Worm (Caenorhabditis elegans): ENCODE results near the gene hmgr-1.

ce11 chrIII:7319390-7319789 is 39.9 kb upstream of the hmgr-1 start, which contains the start of gene F56C9.8:
- TF ChIP-seq elt-3 (tag; optimal IDR thresholded peaks at IDR 0.05) (no peak), tbx-2 (tag; optimal IDR thresholded peaks at IDR 0.05) (no peak), nhr-12 (tag; optimal IDR thresholded peaks at IDR 0.05) (no peak), lin-39 (tag; optimal IDR thresholded peaks at IDR 0.05) (no peak), ztf-11 (tag; optimal IDR thresholded peaks at IDR 0.05) (no peak), ztf-4 (tag; optimal IDR thresholded peaks at IDR 0.05) (no peak), unc-62 (GFP tag; optimal IDR thresholded peaks at IDR 0.05) (no peak), ceh-82 (tag; optimal IDR thresholded peaks at IDR 0.05) (no peak), hlh-17 (GFP tag; optimal IDR thresholded peaks at IDR 0.05; ENCODE audit: borderline replicate concordance) (no peak), blmp-1 (tag; optimal IDR thresholded peaks at IDR 0.05) (no peak)
